Worm (Caenorhabditis elegans) whole organism, L2 larva: Measurements from ENCODE around the gene ZK666.12.
A peak's percentile ranks its signal among the peaks of the same experiment; 100 is the strongest.

Experiments used
- Y55F3AM.14 ChIP-seq: fragments of 200-800 bp; sonication (Bioruptor generic); optimal IDR thresholded peaks from 2 replicates; lab custom pipeline; 2018; ENCODE audit warnings: mild to moderate bottlenecking, missing genetic modification characterization, missing compliant biosample characterization
- alr-1 ChIP-seq: fragments of 150-350 bp; optimal IDR thresholded peaks from 2 replicates; lab custom pipeline; 2014; ENCODE audit warnings: missing biosample characterization, missing genetic modification characterization
- ama-1 ChIP-seq: fragments of 150-350 bp; optimal IDR thresholded peaks from 2 replicates; lab custom pipeline; 2018; ENCODE audit warnings: inconsistent platforms
- blmp-1 ChIP-seq: sonication (generic microtip); optimal IDR thresholded peaks from 2 replicates; lab custom pipeline; 2017; ENCODE audit warnings: missing genetic modification characterization, mild to moderate bottlenecking, missing compliant biosample characterization, antibody characterized with exemption, moderate library complexity; ENCODE audit not compliant: insufficient read depth
- crh-2 ChIP-seq: sonication (generic microtip); optimal IDR thresholded peaks from 2 replicates; lab custom pipeline; 2017; ENCODE audit warnings: missing biosample characterization, missing genetic modification characterization
- dmd-4 ChIP-seq: sonication (generic microtip); optimal IDR thresholded peaks from 2 replicates; lab custom pipeline; 2017; ENCODE audit warnings: missing biosample characterization, missing genetic modification characterization
- egl-27 ChIP-seq: sonication (generic microtip); optimal IDR thresholded peaks from 3 replicates; lab custom pipeline; 2017; ENCODE audit warnings: missing biosample characterization, missing genetic modification reagents, missing genetic modification characterization
- lin-11 ChIP-seq: fragments of 150-350 bp; sonication (generic microtip); optimal IDR thresholded peaks from 2 replicates; lab custom pipeline; 2014; ENCODE audit warnings: missing biosample characterization, missing genetic modification characterization, inconsistent platforms, mixed read lengths
- lin-13 ChIP-seq: fragments of 150-350 bp; optimal IDR thresholded peaks from 2 replicates; lab custom pipeline; 2014; ENCODE audit warnings: missing biosample characterization, missing genetic modification reagents, missing genetic modification characterization
- lsy-2 ChIP-seq, 2 experiments: fragments of 150-350 bp in 1 of 2; sonication (generic microtip) in 1 of 2; optimal IDR thresholded peaks; 2 replicates each; lab custom pipeline; 2014 to 2017; ENCODE audit warnings: missing biosample characterization in 2 of 2, missing genetic modification characterization in 2 of 2
- mbf-1 ChIP-seq: sonication (generic microtip); optimal IDR thresholded peaks from 2 replicates; lab custom pipeline; 2017; ENCODE audit warnings: missing biosample characterization, missing genetic modification characterization
- mdl-1 ChIP-seq, 2 experiments: fragments of 150-350 bp in 1 of 2; sonication (generic microtip) in 1 of 2; optimal IDR thresholded peaks; 2 replicates each; lab custom pipeline; 2017; ENCODE audit warnings: missing biosample characterization in 2 of 2, missing genetic modification characterization in 2 of 2
- nhr-129 ChIP-seq: fragments of 150-350 bp; optimal IDR thresholded peaks from 2 replicates; lab custom pipeline; 2014; ENCODE audit warnings: missing biosample characterization, missing genetic modification characterization
- nhr-21 ChIP-seq: fragments of 150-350 bp; optimal IDR thresholded peaks from 2 replicates; lab custom pipeline; 2014; ENCODE audit warnings: missing biosample characterization, missing genetic modification characterization
- nhr-25 ChIP-seq: fragments of 150-350 bp; sonication (generic microtip); optimal IDR thresholded peaks from 3 replicates; lab custom pipeline; 2014; ENCODE audit warnings: missing biosample characterization, missing genetic modification characterization
- nhr-6 ChIP-seq: fragments of 150-350 bp; optimal IDR thresholded peaks from 2 replicates; lab custom pipeline; 2014; ENCODE audit warnings: missing biosample characterization, missing genetic modification characterization
- skn-1 ChIP-seq: sonication (generic microtip); optimal IDR thresholded peaks from 2 replicates; lab custom pipeline; 2017; ENCODE audit warnings: missing biosample characterization, missing genetic modification characterization
- sma-3 ChIP-seq: sonication (generic microtip); optimal IDR thresholded peaks from 2 replicates; lab custom pipeline; 2016; ENCODE audit warnings: missing genetic modification reagents, missing genetic modification characterization, missing compliant biosample characterization
- sma-9 ChIP-seq, 2 experiments: fragments of 150-350 bp in 1 of 2; sonication (generic microtip) in 1 of 2; optimal IDR thresholded peaks; 2 replicates each; lab custom pipeline; 2014 to 2016; ENCODE audit warnings: missing genetic modification characterization in 2 of 2, mild to moderate bottlenecking in 1 of 2, missing biosample characterization in 1 of 2, missing compliant biosample characterization in 1 of 2, missing genetic modification reagents in 1 of 2, moderate library complexity in 1 of 2
- snpc-4 ChIP-seq: fragments of 150-350 bp; optimal IDR thresholded peaks from 2 replicates; lab custom pipeline; 2014; ENCODE audit warnings: missing biosample characterization, missing genetic modification characterization
- zag-1 ChIP-seq: fragments of 150-350 bp; optimal IDR thresholded peaks from 2 replicates; lab custom pipeline; 2014; ENCODE audit warnings: missing biosample characterization, missing genetic modification characterization
- ztf-4 ChIP-seq: fragments of 150-350 bp; optimal IDR thresholded peaks from 2 replicates; lab custom pipeline; 2014; ENCODE audit warnings: missing biosample characterization, missing genetic modification characterization

Gene ZK666.12

ce11 chrII:10542654-10543456, 46.8 kb downstream of the ZK666.12 start:
- no peak for TF ChIP-seq snpc-4
- TF ChIP-seq ama-1 (lab: Kevin White, UChicago), result peak; percentile 92
- peak; percentile 6 to 20 for TF ChIP-seq lsy-2 (tag; optimal IDR thresholded peaks at IDR 0.05; lab: Kevin White, UChicago)
- peak; percentile 34 for TF ChIP-seq nhr-129 (tag; lab: Kevin White, UChicago)
- no peak for TF ChIP-seq skn-1
- peak; percentile 32 for TF ChIP-seq nhr-6 (tag; lab: Kevin White, UChicago)
- peak; percentile 11 for TF ChIP-seq ztf-4 (tag; lab: Kevin White, UChicago)
- no peak for TF ChIP-seq dmd-4 (tag; lab: Kevin White, UChicago)
- TF ChIP-seq Y55F3AM.14, result peak; percentile 64
- TF ChIP-seq mbf-1 (tag; lab: Kevin White, UChicago), result no peak
- peak; percentile 7 for TF ChIP-seq blmp-1 (tag; lab: Kevin White, UChicago)

- TF ChIP-seq nhr-25 (tag; lab: Kevin White, UChicago) (peak; percentile 28), zag-1 (tag; lab: Kevin White, UChicago) (no peak), alr-1 (tag; lab: Kevin White, UChicago) (no peak), crh-2 (peak; percentile 1), sma-9 (GFP tag; optimal IDR thresholded peaks at IDR 0.05; lab: Kevin White, UChicago) (peak; percentile 35), sma-9 (tag; optimal IDR thresholded peaks at IDR 0.05; lab: Kevin White, UChicago) (no peak), sma-3 (peak; percentile 36)
Observed at ce11 chrII:10543457-10544137, 47.6 kb downstream of the ZK666.12 start.

DNA sequence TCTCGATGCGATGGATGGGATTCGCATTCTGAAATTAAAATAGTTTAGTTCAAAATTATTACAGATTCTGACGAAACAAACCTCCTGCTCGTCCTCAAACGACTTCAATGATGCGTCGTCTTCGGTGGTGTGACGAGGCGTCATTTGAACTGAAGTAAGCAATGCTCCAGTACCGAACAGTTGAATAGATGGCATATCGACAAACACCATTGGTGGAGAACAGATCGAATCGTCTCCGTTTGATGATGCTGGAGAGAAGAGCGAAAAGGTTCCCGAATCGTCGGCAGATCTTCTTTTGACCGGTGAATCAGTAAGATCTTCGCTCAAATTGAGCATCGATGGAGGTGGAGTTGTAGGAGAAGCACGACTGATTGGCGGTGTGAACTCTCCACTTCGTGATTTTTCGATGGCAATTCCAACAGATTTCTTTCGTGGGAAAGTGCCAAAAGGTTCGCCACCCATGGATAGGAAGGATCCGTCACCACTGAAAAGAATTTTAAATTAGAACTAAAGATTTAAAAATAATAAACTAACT, 48.4 kb downstream of the ZK666.12 start:
- TF ChIP-seq nhr-129 (tag; lab: Kevin White, UChicago) (peak; percentile 33), lin-11 (tag; lab: Kevin White, UChicago) (peak; percentile 11), blmp-1 (tag; lab: Kevin White, UChicago) (no peak), nhr-21 (no peak)

- TF ChIP-seq egl-27 (tag; lab: Kevin White, UChicago), result no peak
- TF ChIP-seq nhr-129 (tag; lab: Kevin White, UChicago), result no peak
- TF ChIP-seq ama-1 (lab: Kevin White, UChicago), result peak; percentile 77
- TF ChIP-seq lin-13 (GFP tag; lab: Kevin White, UChicago), result peak; percentile 17
- TF ChIP-seq mdl-1 (tag; optimal IDR thresholded peaks at IDR 0.05; lab: Kevin White, UChicago), result peak in 1 of 2 experiments; percentile 8
Observed at ce11 chrII:10545213-10545612, 49.2 kb downstream of the ZK666.12 start.
